Fruit fly (Drosophila melanogaster) whole organism, embryonic: ENCODE measurements around the gene CG14342.

Source experiments
- Abd-B ChIP-seq: fragments of 200-800 bp; sonication (Bioruptor generic); optimal IDR thresholded peaks from 2 replicates; lab custom pipeline; 2018; ENCODE audit warnings: missing biosample characterization, mild to moderate bottlenecking, missing genetic modification characterization, moderate library complexity
- CG10209 ChIP-seq: fragments of 200-800 bp; sonication (Bioruptor generic); optimal IDR thresholded peaks from 3 replicates; lab custom pipeline; 2017; ENCODE audit warnings: missing biosample characterization, mild to moderate bottlenecking, missing genetic modification characterization, missing genetic modification reagents
- CG10959 ChIP-seq: fragments of 200-800 bp; sonication (Bioruptor generic); IDR thresholded peaks from 2 replicates; pipeline ENCODE4 v1.3.6; 2022; ENCODE audit warnings: missing biosample characterization, missing genetic modification characterization
- CG11093 ChIP-seq: fragments of 200-800 bp; sonication (Bioruptor generic); IDR thresholded peaks from 3 replicates; pipeline ENCODE4 v1.3.6; 2022; ENCODE audit warnings: missing biosample characterization, missing genetic modification characterization
- CG12744 ChIP-seq: fragments of 200-800 bp; sonication (Bioruptor generic); optimal IDR thresholded peaks from 2 replicates; lab custom pipeline; 2016; ENCODE audit warnings: missing biosample characterization, missing genetic modification characterization
- CG12769 ChIP-seq: fragments of 200-800 bp; sonication (Bioruptor generic); optimal IDR thresholded peaks from 2 replicates; lab custom pipeline; 2019; ENCODE audit warnings: missing biosample characterization, mild to moderate bottlenecking, missing genetic modification characterization, moderate library complexity
- CG14710 ChIP-seq: fragments of 200-800 bp; sonication (Bioruptor generic); optimal IDR thresholded peaks from 3 replicates; lab custom pipeline; 2019; ENCODE audit warnings: missing biosample characterization, mild to moderate bottlenecking, missing genetic modification characterization, moderate library complexity
- CG15696 ChIP-seq: fragments of 200-800 bp; sonication (Bioruptor generic); optimal IDR thresholded peaks from 2 replicates; lab custom pipeline; 2019; ENCODE audit warnings: missing biosample characterization, mild to moderate bottlenecking, missing genetic modification characterization, moderate library complexity
- CG1602 ChIP-seq: fragments of 200-800 bp; sonication (Bioruptor generic); optimal IDR thresholded peaks from 3 replicates; lab custom pipeline; 2016; ENCODE audit warnings: missing biosample characterization, missing genetic modification characterization
- CG16863 ChIP-seq: fragments of 200-800 bp; sonication (Bioruptor generic); optimal IDR thresholded peaks from 3 replicates; lab custom pipeline; 2016; ENCODE audit warnings: missing biosample characterization, missing genetic modification characterization
- CG18262 ChIP-seq: fragments of 200-800 bp; optimal IDR thresholded peaks from 3 replicates; lab custom pipeline; 2019; ENCODE audit warnings: missing biosample characterization, mild to moderate bottlenecking, missing genetic modification characterization, moderate library complexity
- CG2116 ChIP-seq: fragments of 200-800 bp; sonication (Bioruptor generic); optimal IDR thresholded peaks from 3 replicates; lab custom pipeline; 2018; ENCODE audit warnings: missing biosample characterization, mild to moderate bottlenecking, missing genetic modification characterization
- CG31365 ChIP-seq: fragments of 200-800 bp; sonication (Bioruptor generic); optimal IDR thresholded peaks from 2 replicates; lab custom pipeline; 2018; ENCODE audit warnings: missing biosample characterization, mild to moderate bottlenecking, missing genetic modification characterization
- CG32772 ChIP-seq: fragments of 200-800 bp; sonication (Bioruptor generic); IDR thresholded peaks from 2 replicates; pipeline ENCODE4 v1.3.6; 2022; ENCODE audit warnings: missing biosample characterization, missing genetic modification characterization
- CG42726 ChIP-seq: fragments of 200-800 bp; sonication (Bioruptor generic); IDR thresholded peaks from 2 replicates; pipeline ENCODE4 v1.3.6; 2022; ENCODE audit warnings: missing biosample characterization, missing genetic modification characterization; ENCODE audit not compliant: partially characterized antibody
- CG4820 ChIP-seq: fragments of 200-800 bp; sonication (Bioruptor generic); optimal IDR thresholded peaks from 3 replicates; lab custom pipeline; 2016; ENCODE audit warnings: missing biosample characterization, missing genetic modification characterization
- CG6813 ChIP-seq: fragments of 200-800 bp; sonication (Bioruptor generic); optimal IDR thresholded peaks from 2 replicates; lab custom pipeline; 2017; ENCODE audit warnings: missing biosample characterization, missing genetic modification characterization, mild to moderate bottlenecking, moderate library complexity, missing genetic modification reagents
- CG7786 ChIP-seq: fragments of 200-800 bp; sonication (Bioruptor generic); optimal IDR thresholded peaks from 2 replicates; lab custom pipeline; 2016; ENCODE audit warnings: missing biosample characterization, missing genetic modification characterization
- CG9437 ChIP-seq: fragments of 200-800 bp; sonication (Bioruptor generic); optimal IDR thresholded peaks from 2 replicates; lab custom pipeline; 2018; ENCODE audit warnings: missing biosample characterization, mild to moderate bottlenecking, missing genetic modification characterization
- CG9797 ChIP-seq: fragments of 200-800 bp; sonication (Bioruptor generic); optimal IDR thresholded peaks from 3 replicates; lab custom pipeline; 2018; ENCODE audit warnings: missing biosample characterization, mild to moderate bottlenecking, missing genetic modification characterization
- CG9817 ChIP-seq: fragments of 200-800 bp; sonication (Bioruptor generic); optimal IDR thresholded peaks from 2 replicates; lab custom pipeline; 2018; ENCODE audit warnings: missing biosample characterization, mild to moderate bottlenecking, missing genetic modification characterization, moderate library complexity
- Camta ChIP-seq: fragments of 200-800 bp; sonication (Bioruptor generic); optimal IDR thresholded peaks from 2 replicates; lab custom pipeline; 2016; ENCODE audit warnings: missing biosample characterization, missing genetic modification characterization
- CoRest ChIP-seq: fragments of 200-800 bp; sonication (Bioruptor generic); optimal IDR thresholded peaks from 3 replicates; lab custom pipeline; 2018; ENCODE audit warnings: missing biosample characterization, mild to moderate bottlenecking, missing genetic modification characterization, moderate library complexity
- Deaf1 ChIP-seq: fragments of 200-800 bp; optimal IDR thresholded peaks from 3 replicates; lab custom pipeline; 2019; ENCODE audit warnings: missing biosample characterization, mild to moderate bottlenecking, missing genetic modification characterization, moderate library complexity
- Dip3 ChIP-seq: fragments of 200-800 bp; sonication (Bioruptor generic); optimal IDR thresholded peaks from 3 replicates; lab custom pipeline; 2016; ENCODE audit warnings: missing biosample characterization, missing genetic modification characterization
- Dref ChIP-seq: fragments of 200-800 bp; sonication (Bioruptor generic); IDR thresholded peaks from 2 replicates; pipeline ENCODE4 v1.3.6; 2022; ENCODE audit warnings: missing biosample characterization, missing genetic modification characterization
- Ets97D ChIP-seq: fragments of 200-800 bp; sonication (Bioruptor generic); optimal IDR thresholded peaks from 3 replicates; lab custom pipeline; 2016; ENCODE audit warnings: missing biosample characterization, missing genetic modification characterization
- HLH3B ChIP-seq: fragments of 200-800 bp; sonication (Bioruptor generic); IDR thresholded peaks from 2 replicates; pipeline ENCODE4 v1.3.6; 2022; ENCODE audit warnings: missing biosample characterization, missing genetic modification characterization
- Mad ChIP-seq: fragments of 200-800 bp; sonication (Bioruptor generic); optimal IDR thresholded peaks from 2 replicates; lab custom pipeline; 2016; ENCODE audit warnings: missing biosample characterization, missing genetic modification characterization
- Med ChIP-seq: fragments of 200-800 bp; sonication (Bioruptor generic); peaks from one replicate; lab custom pipeline; 2016; ENCODE audit warnings: missing biosample characterization, missing genetic modification characterization, mild to moderate bottlenecking, inconsistent platforms, moderate library complexity
- Myb ChIP-seq: fragments of 200-800 bp; sonication (Bioruptor generic); optimal IDR thresholded peaks from 2 replicates; lab custom pipeline; 2016; ENCODE audit warnings: missing biosample characterization, missing genetic modification characterization
- bab2 ChIP-seq: fragments of 200-800 bp; sonication (Bioruptor generic); optimal IDR thresholded peaks from 2 replicates; lab custom pipeline; 2016; ENCODE audit warnings: missing biosample characterization, missing genetic modification characterization
- chif ChIP-seq, 2 experiments: fragments of 200-800 bp; sonication (Bioruptor generic); optimal IDR thresholded peaks; 3 replicates each; lab custom pipeline; 2016; ENCODE audit warnings: missing biosample characterization in 2 of 2, missing genetic modification characterization in 2 of 2
- chm ChIP-seq: fragments of 200-800 bp; sonication (Bioruptor generic); IDR thresholded peaks from 2 replicates; pipeline ENCODE4 v1.3.6; 2022; ENCODE audit warnings: missing biosample characterization, missing genetic modification characterization
- dan ChIP-seq: fragments of 200-800 bp; sonication (Bioruptor generic); IDR thresholded peaks from 2 replicates; pipeline ENCODE4 v1.3.6; 2022; ENCODE audit warnings: missing biosample characterization, missing genetic modification characterization
- dpn ChIP-seq, 2 experiments: fragments of 200-800 bp; sonication (Bioruptor generic); optimal IDR thresholded peaks; 3 replicates each; lab custom pipeline; 2016; ENCODE audit warnings: missing biosample characterization in 2 of 2, missing genetic modification characterization in 2 of 2
- esg ChIP-seq: fragments of 200-800 bp; sonication (Bioruptor generic); conservative IDR thresholded peaks from 2 replicates; pipeline ENCODE4 v1.3.6; 2022; ENCODE audit warnings: missing biosample characterization, missing genetic modification characterization
- fu2 ChIP-seq: fragments of 200-800 bp; sonication (Bioruptor generic); optimal IDR thresholded peaks from 2 replicates; lab custom pipeline; 2016; ENCODE audit warnings: missing biosample characterization, missing genetic modification characterization
- lilli ChIP-seq: fragments of 200-800 bp; sonication (Bioruptor generic); optimal IDR thresholded peaks from 3 replicates; lab custom pipeline; 2016; ENCODE audit warnings: missing biosample characterization, missing genetic modification characterization
- lola ChIP-seq, 3 experiments: fragments of >200 bp in 2 of 3; fragments of 200-800 bp in 1 of 3; sonication (Bioruptor generic) in 1 of 3; optimal IDR thresholded peaks; 2 replicates each; lab custom pipeline; 2017 to 2019; ENCODE audit warnings: missing biosample characterization in 3 of 3, missing genetic modification characterization in 3 of 3, mild to moderate bottlenecking in 1 of 3, moderate library complexity in 1 of 3
- pan ChIP-seq, 4 experiments: fragments of >200 bp in 3 of 4; fragments of 200-800 bp in 1 of 4; sonication (Bioruptor generic) in 1 of 4; optimal IDR thresholded peaks in 3 of 4; IDR thresholded peaks in 1 of 4; 2 replicates each; pipeline versions ENCODE4 v1.3.6 to Lab custom; 2017 to 2022; ENCODE audit warnings: missing biosample characterization in 2 of 4, missing genetic modification characterization in 2 of 4, mixed read lengths in 1 of 4
- pho ChIP-seq: fragments of 200-800 bp; sonication (Bioruptor generic); optimal IDR thresholded peaks from 2 replicates; lab custom pipeline; 2016; ENCODE audit warnings: missing biosample characterization, missing genetic modification characterization
- scrt ChIP-seq: fragments of 200-800 bp; sonication (Bioruptor generic); optimal IDR thresholded peaks from 2 replicates; lab custom pipeline; 2018; ENCODE audit warnings: missing biosample characterization, mild to moderate bottlenecking, missing genetic modification characterization, moderate library complexity
- sob ChIP-seq: fragments of 200-800 bp; sonication (Bioruptor generic); IDR thresholded peaks from 2 replicates; pipeline ENCODE4 v1.3.6; 2022; ENCODE audit warnings: missing biosample characterization, missing genetic modification characterization
- sr ChIP-seq: fragments of 200-800 bp; sonication (Bioruptor generic); IDR thresholded peaks from 3 replicates; pipeline ENCODE4 v1.3.6; 2022; ENCODE audit warnings: missing biosample characterization, missing genetic modification characterization
- tgo ChIP-seq: fragments of 200-800 bp; sonication (Bioruptor generic); IDR thresholded peaks from 3 replicates; pipeline ENCODE4 v1.3.6; 2022; ENCODE audit warnings: missing biosample characterization, missing genetic modification characterization
- z ChIP-seq: fragments of 200-800 bp; sonication (Bioruptor generic); IDR thresholded peaks from 3 replicates; pipeline ENCODE4 v1.3.6; 2022; ENCODE audit warnings: missing biosample characterization, missing genetic modification characterization
- zfh1 ChIP-seq: fragments of 200-800 bp; sonication (Bioruptor generic); IDR thresholded peaks from 3 replicates; pipeline ENCODE4 v1.3.6; 2022; ENCODE audit warnings: missing biosample characterization, missing genetic modification characterization

Gene CG14342

DNA sequence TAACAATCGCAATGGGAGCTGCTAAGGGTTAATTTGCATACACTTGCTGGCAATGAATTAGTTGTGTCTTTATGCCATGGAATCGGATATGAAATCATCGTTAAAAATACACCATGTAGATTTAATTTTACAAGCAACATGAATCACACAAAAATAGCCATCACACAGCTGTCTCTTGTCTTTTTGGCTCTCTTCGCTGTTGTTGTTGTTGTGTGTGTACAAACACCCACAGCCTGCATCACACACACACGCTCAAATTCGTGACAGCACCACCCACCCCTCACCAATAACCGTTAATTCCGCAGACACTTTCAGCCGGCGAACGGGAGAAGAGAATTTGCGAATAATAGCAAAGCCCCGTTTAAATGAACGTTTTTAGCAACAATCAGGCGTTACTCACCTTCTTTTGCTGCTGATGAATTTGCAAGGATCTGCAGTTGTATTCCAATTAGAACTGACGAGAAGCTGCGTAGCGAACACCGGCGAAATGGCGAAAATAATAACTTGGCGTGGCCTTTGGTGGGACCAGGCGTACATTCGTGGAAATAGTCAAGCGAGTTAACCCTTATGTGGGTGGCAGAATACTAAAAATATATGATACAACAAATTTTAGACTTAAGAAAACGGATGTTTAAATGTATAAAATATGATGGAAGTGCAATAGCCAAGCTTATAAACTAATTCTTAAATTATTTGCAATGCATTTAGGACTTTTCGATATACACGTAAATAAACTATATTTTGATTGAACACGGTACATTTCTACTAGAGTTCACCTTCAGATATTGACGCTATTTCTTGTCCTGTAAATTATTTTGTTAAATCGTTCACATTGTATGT, 46.1 kb upstream of the CG14342 start, which contains the start of gene capt (continued):
- TF ChIP-seq sr (peak; percentile 86), CG9437 (GFP tag; lab: Kevin White, UChicago) (peak; percentile 44), tgo (GFP tag; lab: Robert Waterston, UW) (peak; percentile 51; the same call in 2 of the 3 replicates), CoRest (tag; lab: Kevin White, UChicago) (peak; percentile 56), Ets97D (no peak), CG9797 (GFP tag; lab: Kevin White, UChicago) (peak; percentile 53), scrt (GFP tag; lab: Kevin White, UChicago) (peak; percentile 36), CG12769 (tag; lab: Kevin White, UChicago) (no peak), CG4820 (GFP tag; lab: Kevin White, UChicago) (peak; percentile 16), lilli (GFP tag; lab: Kevin White, UChicago) (peak; percentile 53), CG9817 (tag; lab: Kevin White, UChicago) (peak; percentile 45), sob (GFP tag; lab: Robert Waterston, UW) (peak; percentile 8; the same call in 1 of the 2 replicates), Camta (GFP tag; lab: Kevin White, UChicago) (no peak), dan (GFP tag; lab: Robert Waterston, UW) (no peak), Abd-B (GFP tag; lab: Kevin White, UChicago) (peak; percentile 46), z (0 out of 3 replicates have a peak, but pooled peaks have one; percentile 3), Myb (GFP tag; lab: Kevin White, UChicago) (peak; percentile 10), Dip3 (GFP tag; lab: Kevin White, UChicago) (peak; percentile 16), pho (peak; percentile 49), CG7786 (peak; percentile 26), esg (peak; percentile 31), bab2 (peak; percentile 40), CG10209 (GFP tag; lab: Kevin White, UChicago) (peak; percentile 7), Deaf1 (tag; lab: Kevin White, UChicago) (no peak), CG6813 (no peak), chm (no peak), CG42726 (GFP tag; lab: Robert Waterston, UW) (peak; percentile 52; the same call in 1 of the 2 replicates), CG11093 (GFP tag; lab: Robert Waterston, UW) (0 out of 3 replicates have a peak, but pooled peaks have one; percentile 27), CG14710 (tag; lab: Kevin White, UChicago) (peak; percentile 38), HLH3B (GFP tag; lab: Robert Waterston, UW) (peak; percentile 23; the same call in 1 of the 2 replicates), pan (optimal IDR thresholded peaks at IDR 0.05; lab: Kevin White, UChicago) (no peak), pan (GFP tag; optimal IDR thresholded peaks at IDR 0.05 in 1 of 2, IDR thresholded peaks at IDR 0.05 in 1 of 2) (peak in 1 of 2 experiments; percentile 42), Mad (peak; percentile 10), CG2116 (GFP tag; lab: Kevin White, UChicago) (peak; percentile 6), CG32772 (GFP tag; lab: Robert Waterston, UW) (peak; percentile 26; the same call in 1 of the 2 replicates), CG1602 (peak; percentile 22), zfh1 (GFP tag; lab: Robert Waterston, UW) (0 out of 3 replicates have a peak, but pooled peaks have one; percentile 30), CG31365 (tag; lab: Kevin White, UChicago) (no peak), CG12744 (GFP tag; lab: Kevin White, UChicago) (no peak), Dref (GFP tag; lab: Robert Waterston, UW) (no peak), CG10959 (GFP tag; lab: Robert Waterston, UW) (peak; percentile 89), dpn (GFP tag; optimal IDR thresholded peaks at IDR 0.05; lab: Kevin White, UChicago) (peak; percentile 24 to 28), chif (GFP tag; optimal IDR thresholded peaks at IDR 0.05; lab: Kevin White, UChicago) (peak in 1 of 2 experiments; percentile 38), lola (GFP tag; optimal IDR thresholded peaks at IDR 0.05; lab: Kevin White, UChicago) (peak in 1 of 3 experiments; percentile 48), Med (GFP tag; lab: Kevin White, UChicago) (peak; percentile 84), CG16863 (GFP tag; lab: Kevin White, UChicago) (peak; percentile 12), CG18262 (peak; percentile 39), CG15696 (tag; lab: Kevin White, UChicago) (peak; percentile 24), fu2 (GFP tag; lab: Kevin White, UChicago) (peak; percentile 10)
